Worm (Caenorhabditis elegans) whole organism, mixed stage, embryonic: ENCODE data around the gene C16C8.16.

Source experiments
- ces-1 ChIP-seq: fragments of 150-350 bp; optimal IDR thresholded peaks from 2 replicates; lab custom pipeline; 2014; ENCODE audit warnings: missing biosample characterization, missing genetic modification reagents, missing genetic modification characterization
- mab-5 ChIP-seq: fragments of 150-350 bp; optimal IDR thresholded peaks from 2 replicates; lab custom pipeline; 2014; ENCODE audit warnings: missing biosample characterization, missing genetic modification characterization

DNA sequence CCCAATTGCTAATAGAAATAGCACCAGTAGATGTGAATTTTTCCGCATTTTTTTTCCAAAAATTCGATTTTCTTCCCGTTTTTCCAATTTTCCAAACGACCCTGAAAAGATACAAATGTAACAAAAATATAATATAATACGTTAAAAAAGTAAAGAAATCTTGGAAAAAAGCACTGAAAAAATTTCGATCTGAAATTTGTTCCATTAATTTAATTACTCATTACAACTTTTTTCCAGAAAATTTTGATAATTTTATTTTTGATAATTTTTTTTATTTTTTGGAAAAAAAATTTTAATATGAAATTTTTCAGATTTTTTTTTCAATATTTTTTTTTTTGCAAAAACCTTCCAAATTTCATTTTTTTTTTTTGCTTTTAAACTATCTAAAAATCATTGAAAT lies 9.1 kb upstream of the C16C8.16 start, which contains the start of gene skpo-2:
- TF ChIP-seq ces-1 (GFP tag; lab: Kevin White, UChicago) = no peak
- no peak for TF ChIP-seq mab-5 (tag; lab: Kevin White, UChicago)
